Worm (Caenorhabditis elegans): ENCODE data around the gene pals-19.

Gene pals-19

ce11 chrIII:1419700-1420356 is 18.1 kb downstream of the pals-19 start (continued):
- TF ChIP-seq lin-15B (tag; optimal IDR thresholded peaks at IDR 0.05) = peak; percentile 23
- TF ChIP-seq unc-39 (tag; optimal IDR thresholded peaks at IDR 0.05) = no peak
- peak; percentile 90 for TF ChIP-seq Y75B8A.6 (GFP tag; IDR thresholded peaks at IDR 0.05)
- TF ChIP-seq fos-1 (tag; optimal IDR thresholded peaks at IDR 0.05) = no peak
- peak; percentile 90 for TF ChIP-seq nhr-77 (tag; optimal IDR thresholded peaks at IDR 0.05)
- peak; percentile 9; the same call in 1 of the 2 replicates for TF ChIP-seq ceh-20 (GFP tag; IDR thresholded peaks at IDR 0.05)
- TF ChIP-seq tra-1 (GFP tag; IDR thresholded peaks at IDR 0.05) = peak; percentile 73; the same call in 1 of the 2 replicates
- TF ChIP-seq nhr-41 (GFP tag; IDR thresholded peaks at IDR 0.05) = no peak
- TF ChIP-seq zfp-2 (tag; optimal IDR thresholded peaks at IDR 0.05) = peak; percentile 73
- TF ChIP-seq F26F4.8 (GFP tag; conservative IDR thresholded peaks at IDR 0.05) = no peak
- TF ChIP-seq Y48G9A.11 (GFP tag; IDR thresholded peaks at IDR 0.05) = peak; percentile 79
- TF ChIP-seq lim-7 (GFP tag; IDR thresholded peaks at IDR 0.05) = 0 out of 2 replicates have a peak, but pooled peaks have one; percentile 22
- TF ChIP-seq hif-1 (tag; optimal IDR thresholded peaks at IDR 0.05) = peak in 1 of 2 experiments; percentile 70
- TF ChIP-seq mes-2 (tag; optimal IDR thresholded peaks at IDR 0.05; ENCODE audit: poor library complexity, severe bottlenecking) = peak; percentile 61
- peak; percentile 93 for TF ChIP-seq lin-1 (GFP tag; IDR thresholded peaks at IDR 0.05)
- TF ChIP-seq dve-1 (tag; optimal IDR thresholded peaks at IDR 0.05; ENCODE audit: insufficient read depth) = peak; percentile 76
- peak in 1 of 2 experiments; percentile 24 for TF ChIP-seq unc-62 (GFP tag; optimal IDR thresholded peaks at IDR 0.05 in 1 of 2)
- TF ChIP-seq unc-62 (tag; optimal IDR thresholded peaks at IDR 0.05) = no peak
- TF ChIP-seq ctbp-1 (GFP tag; IDR thresholded peaks at IDR 0.05) = peak; percentile 83
- TF ChIP-seq pqm-1 (tag; optimal IDR thresholded peaks at IDR 0.05) = no peak
- peak; percentile 77 for TF ChIP-seq nhr-6 (tag; optimal IDR thresholded peaks at IDR 0.05)
- peak; percentile 42 to 50; a peak in 1 of 4 replicates for TF ChIP-seq madf-5 (GFP tag; IDR thresholded peaks at IDR 0.05)
- TF ChIP-seq spr-3 (GFP tag; optimal IDR thresholded peaks at IDR 0.05) = peak; percentile 75
- TF ChIP-seq nhr-76 (tag; optimal IDR thresholded peaks at IDR 0.05) = no peak
- no peak for TF ChIP-seq ceh-82 (tag; optimal IDR thresholded peaks at IDR 0.05)
- TF ChIP-seq egl-27 (tag; optimal IDR thresholded peaks at IDR 0.05) = no peak
- TF ChIP-seq Y5F2A.4 (GFP tag; optimal IDR thresholded peaks at IDR 0.05) = peak; percentile 74
- peak; percentile 46 for TF ChIP-seq duxl-1 (tag; optimal IDR thresholded peaks at IDR 0.05; ENCODE audit: poor library complexity)
- peak; percentile 12 for TF ChIP-seq jun-1 (tag; optimal IDR thresholded peaks at IDR 0.05)
- peak; percentile 88 for TF ChIP-seq lin-38 (GFP tag; IDR thresholded peaks at IDR 0.05)
- TF ChIP-seq fkh-10 (GFP tag; optimal IDR thresholded peaks at IDR 0.05) = no peak
- TF ChIP-seq mep-1 (tag; optimal IDR thresholded peaks at IDR 0.05) = peak; percentile 94
- no peak for TF ChIP-seq zip-11 (GFP tag; IDR thresholded peaks at IDR 0.05)
- TF ChIP-seq rbr-2 (tag; optimal IDR thresholded peaks at IDR 0.05) = peak; percentile 48
- TF ChIP-seq snpc-4 (tag; optimal IDR thresholded peaks at IDR 0.05) = no peak
- peak; percentile 60 for TF ChIP-seq spr-1 (tag; optimal IDR thresholded peaks at IDR 0.05)
- TF ChIP-seq daf-8 (GFP tag; IDR thresholded peaks at IDR 0.05) = no peak
- peak; percentile 93 for TF ChIP-seq zfp-3 (GFP tag; conservative IDR thresholded peaks at IDR 0.05)
- no peak for TF ChIP-seq dmd-8 (GFP tag; IDR thresholded peaks at IDR 0.05)
- TF ChIP-seq daf-12 (tag; optimal IDR thresholded peaks at IDR 0.05) = no peak
- no peak; the same call in 1 of the 2 replicates for TF ChIP-seq php-3 (GFP tag; IDR thresholded peaks at IDR 0.05)
- TF ChIP-seq saeg-2 (GFP tag; IDR thresholded peaks at IDR 0.05) = peak; percentile 72
- TF ChIP-seq nhr-237 (tag; optimal IDR thresholded peaks at IDR 0.05) = no peak
- peak; percentile 6 for TF ChIP-seq lir-3 (tag; optimal IDR thresholded peaks at IDR 0.05)
- peak; percentile 97 for TF ChIP-seq aha-1 (tag)
- no peak for TF ChIP-seq zip-2 (tag; optimal IDR thresholded peaks at IDR 0.05)
- no peak for TF ChIP-seq skn-1 (tag; optimal IDR thresholded peaks at IDR 0.05)
- peak; percentile 33; the same call in 1 of the 2 replicates for TF ChIP-seq dmd-9 (GFP tag; IDR thresholded peaks at IDR 0.05)
- TF ChIP-seq gei-8 (GFP tag; optimal IDR thresholded peaks at IDR 0.05) = peak; percentile 37
- TF ChIP-seq daf-19 (GFP tag; conservative IDR thresholded peaks at IDR 0.05) = peak; percentile 97; the same call in 1 of the 2 replicates
- peak in 1 of 2 experiments; percentile 29 for TF ChIP-seq mdl-1 (tag; optimal IDR thresholded peaks at IDR 0.05)
